Worm (Caenorhabditis elegans) whole organism, young adult: ENCODE measurements around the gene cyn-10.

ENCODE experiments used
- B0336.3 ChIP-seq: fragments of 200-800 bp; sonication (Bioruptor generic); IDR thresholded peaks from 2 replicates; pipeline ENCODE4 v1.3.6; 2022; ENCODE audit warnings: missing genetic modification characterization, missing compliant biosample characterization
- C17E4.6 ChIP-seq: fragments of 200-800 bp; sonication (Bioruptor generic); IDR thresholded peaks from 2 replicates; pipeline ENCODE4 v1.3.6; 2022; ENCODE audit warnings: missing genetic modification reagents, missing genetic modification characterization, missing compliant biosample characterization
- F10E7.11 ChIP-seq: sonication (generic microtip); optimal IDR thresholded peaks from 2 replicates; lab custom pipeline; 2017; ENCODE audit warnings: mild to moderate bottlenecking, missing genetic modification characterization, moderate library complexity, missing compliant biosample characterization
- F52B5.7 ChIP-seq: sonication (generic microtip); optimal IDR thresholded peaks from 2 replicates; lab custom pipeline; 2016; ENCODE audit warnings: mild to moderate bottlenecking, missing genetic modification characterization, missing compliant biosample characterization
- F57A8.1 ChIP-seq: fragments of 200-800 bp; sonication (Bioruptor generic); optimal IDR thresholded peaks from 2 replicates; lab custom pipeline; 2018; ENCODE audit warnings: mild to moderate bottlenecking, missing genetic modification characterization, moderate library complexity, missing compliant biosample characterization
- K12H6.12 ChIP-seq: fragments of 200-800 bp; sonication (Bioruptor generic); optimal IDR thresholded peaks from 2 replicates; lab custom pipeline; 2018; ENCODE audit warnings: mild to moderate bottlenecking, missing genetic modification characterization, missing compliant biosample characterization
- Y53F4B.3 ChIP-seq: fragments of 200-800 bp; sonication (Bioruptor generic); IDR thresholded peaks from 2 replicates; pipeline ENCODE4 v1.3.6; 2022; ENCODE audit warnings: missing genetic modification reagents, missing genetic modification characterization, missing compliant biosample characterization
- Y95B8A.8 ChIP-seq: fragments of 200-800 bp; sonication (Bioruptor generic); IDR thresholded peaks from 2 replicates; pipeline ENCODE4 v1.3.6; 2022; ENCODE audit warnings: missing genetic modification reagents, missing genetic modification characterization, missing compliant biosample characterization
- aptf-2 ChIP-seq: fragments of 200-800 bp; sonication (Bioruptor generic); conservative IDR thresholded peaks from 2 replicates; pipeline ENCODE4 v1.3.6; 2022; ENCODE audit warnings: missing genetic modification reagents, missing genetic modification characterization, missing compliant biosample characterization
- aptf-3 ChIP-seq: fragments of 200-800 bp; sonication (Bioruptor generic); IDR thresholded peaks from 2 replicates; pipeline ENCODE4 v1.3.6; 2022; ENCODE audit warnings: missing genetic modification characterization, missing compliant biosample characterization
- athp-1 ChIP-seq: sonication (generic microtip); optimal IDR thresholded peaks from 2 replicates; lab custom pipeline; 2017; ENCODE audit warnings: mild to moderate bottlenecking, missing genetic modification characterization, missing compliant biosample characterization
- attf-5 ChIP-seq: fragments of 200-800 bp; sonication (Bioruptor generic); optimal IDR thresholded peaks from 2 replicates; lab custom pipeline; 2018; ENCODE audit warnings: mild to moderate bottlenecking, missing genetic modification characterization, missing compliant biosample characterization
- bed-2 ChIP-seq: fragments of 200-800 bp; sonication (Bioruptor generic); IDR thresholded peaks from 2 replicates; pipeline ENCODE4 v1.3.6; 2022; ENCODE audit warnings: missing genetic modification reagents, missing genetic modification characterization, missing compliant biosample characterization
- cebp-1 ChIP-seq, 2 experiments: fragments of 200-800 bp in 1 of 2; sonication (Bioruptor generic) in 1 of 2; sonication (generic microtip) in 1 of 2; IDR thresholded peaks in 1 of 2; optimal IDR thresholded peaks in 1 of 2; 2 replicates each; pipeline versions ENCODE4 v1.3.6 to Lab custom; 2017 to 2022; ENCODE audit warnings: missing compliant biosample characterization in 2 of 2, missing genetic modification characterization in 2 of 2, mild to moderate bottlenecking in 1 of 2, missing genetic modification reagents in 1 of 2, moderate library complexity in 1 of 2
- cebp-2 ChIP-seq: fragments of 200-800 bp; sonication (Bioruptor generic); IDR thresholded peaks from 2 replicates; pipeline ENCODE4 v1.3.6; 2022; ENCODE audit warnings: missing genetic modification characterization, missing compliant biosample characterization
- ceh-27 ChIP-seq: fragments of 200-800 bp; sonication (Bioruptor generic); optimal IDR thresholded peaks from 2 replicates; lab custom pipeline; 2018; ENCODE audit warnings: mild to moderate bottlenecking, missing genetic modification characterization, moderate library complexity, missing compliant biosample characterization
- ceh-58 ChIP-seq: fragments of 200-800 bp; sonication (Bioruptor generic); IDR thresholded peaks from 2 replicates; pipeline ENCODE4 v1.3.6; 2022; ENCODE audit warnings: missing genetic modification characterization, missing compliant biosample characterization
- ceh-79 ChIP-seq: sonication (generic microtip); optimal IDR thresholded peaks from 2 replicates; lab custom pipeline; 2017; ENCODE audit warnings: mild to moderate bottlenecking, missing genetic modification characterization, missing compliant biosample characterization
- ceh-91 ChIP-seq: fragments of 200-800 bp; sonication (Bioruptor generic); IDR thresholded peaks from 2 replicates; pipeline ENCODE4 v1.3.6; 2022; ENCODE audit warnings: missing genetic modification reagents, missing genetic modification characterization, missing compliant biosample characterization
- dox-1 ChIP-seq: fragments of 200-800 bp; sonication (Bioruptor generic); IDR thresholded peaks from 2 replicates; pipeline ENCODE4 v1.3.6; 2022; ENCODE audit warnings: missing genetic modification reagents, missing genetic modification characterization, missing compliant biosample characterization
- egl-44 ChIP-seq: fragments of 200-800 bp; sonication (Bioruptor generic); IDR thresholded peaks from 2 replicates; pipeline ENCODE4 v1.3.6; 2022; ENCODE audit warnings: missing genetic modification reagents, missing genetic modification characterization, missing compliant biosample characterization
- egrh-3 ChIP-seq: fragments of 200-800 bp; sonication (Bioruptor generic); IDR thresholded peaks from 2 replicates; pipeline ENCODE4 v1.3.6; 2022; ENCODE audit warnings: missing genetic modification reagents, missing genetic modification characterization, missing compliant biosample characterization
- ets-4 ChIP-seq: fragments of 200-800 bp; sonication (Bioruptor generic); optimal IDR thresholded peaks from 2 replicates; lab custom pipeline; 2018; ENCODE audit warnings: mild to moderate bottlenecking, missing genetic modification characterization, missing compliant biosample characterization
- hmg-1.2 ChIP-seq: fragments of 200-800 bp; sonication (Bioruptor generic); IDR thresholded peaks from 2 replicates; pipeline ENCODE4 v1.3.6; 2022; ENCODE audit warnings: missing genetic modification reagents, missing genetic modification characterization, missing compliant biosample characterization
- hmg-20 ChIP-seq: fragments of 200-800 bp; sonication (Bioruptor generic); IDR thresholded peaks from 2 replicates; pipeline ENCODE4 v1.3.6; 2022; ENCODE audit warnings: missing genetic modification reagents, missing genetic modification characterization, missing compliant biosample characterization
- lag-1 ChIP-seq: fragments of 200-800 bp; sonication (Bioruptor generic); IDR thresholded peaks from 2 replicates; pipeline ENCODE4 v1.3.6; 2022; ENCODE audit warnings: missing genetic modification reagents, missing genetic modification characterization, missing compliant biosample characterization
- let-526 ChIP-seq: fragments of 200-800 bp; sonication (Bioruptor generic); IDR thresholded peaks from 2 replicates; pipeline ENCODE4 v1.3.6; 2022; ENCODE audit warnings: missing genetic modification reagents, missing genetic modification characterization, missing compliant biosample characterization
- lin-26 ChIP-seq: fragments of 200-800 bp; sonication (Bioruptor generic); IDR thresholded peaks from 2 replicates; pipeline ENCODE4 v1.3.6; 2022; ENCODE audit warnings: missing genetic modification reagents, missing genetic modification characterization, missing compliant biosample characterization
- madf-10 ChIP-seq: sonication (generic microtip); optimal IDR thresholded peaks from 2 replicates; lab custom pipeline; 2016; ENCODE audit warnings: mild to moderate bottlenecking, missing genetic modification characterization, missing compliant biosample characterization
- madf-8 ChIP-seq: fragments of 200-800 bp; sonication (Bioruptor generic); conservative IDR thresholded peaks from 2 replicates; pipeline ENCODE4 v1.3.6; 2022; ENCODE audit warnings: missing genetic modification reagents, missing genetic modification characterization, missing compliant biosample characterization
- mxl-1 ChIP-seq: sonication (generic microtip); optimal IDR thresholded peaks from 2 replicates; lab custom pipeline; 2016; ENCODE audit warnings: missing genetic modification characterization, missing compliant biosample characterization
- nfya-1 ChIP-seq: sonication (generic microtip); optimal IDR thresholded peaks from 2 replicates; lab custom pipeline; 2017; ENCODE audit warnings: antibody characterized with exemption, missing compliant biosample characterization, missing genetic modification characterization, borderline replicate concordance; ENCODE audit not compliant: insufficient read depth
- nfya-2 ChIP-seq: fragments of 200-800 bp; sonication (Bioruptor generic); IDR thresholded peaks from 2 replicates; pipeline ENCODE4 v1.3.6; 2022; ENCODE audit warnings: missing genetic modification reagents, missing genetic modification characterization, missing compliant biosample characterization
- nfyb-1 ChIP-seq: fragments of 200-800 bp; sonication (Bioruptor generic); IDR thresholded peaks from 2 replicates; pipeline ENCODE4 v1.3.6; 2022; ENCODE audit warnings: missing genetic modification reagents, missing genetic modification characterization, missing compliant biosample characterization
- nhr-80 ChIP-seq: sonication (generic microtip); optimal IDR thresholded peaks from 2 replicates; lab custom pipeline; 2016; ENCODE audit warnings: missing genetic modification characterization, missing compliant biosample characterization
- pbrm-1 ChIP-seq: fragments of 200-800 bp; sonication (Bioruptor generic); IDR thresholded peaks from 2 replicates; pipeline ENCODE4 v1.3.6; 2022; ENCODE audit warnings: missing genetic modification reagents, missing genetic modification characterization, missing compliant biosample characterization
- sdz-38 ChIP-seq: sonication (generic microtip); optimal IDR thresholded peaks from 2 replicates; lab custom pipeline; 2016; ENCODE audit warnings: missing genotype, missing genetic modification characterization, missing compliant biosample characterization
- snpc-3.4 ChIP-seq: sonication (generic microtip); optimal IDR thresholded peaks from 2 replicates; lab custom pipeline; 2017; ENCODE audit warnings: missing genetic modification characterization, mild to moderate bottlenecking, missing compliant biosample characterization, antibody characterized with exemption, moderate library complexity, missing genotype, missing genetic modification reagents
- snpc-4 ChIP-seq, 5 experiments: fragments of 150-350 bp in 1 of 5; sonication (generic microtip) in 4 of 5; optimal IDR thresholded peaks; 2 replicates each; lab custom pipeline; 2014 to 2018; ENCODE audit warnings: missing genetic modification characterization in 5 of 5, missing biosample characterization in 3 of 5, antibody characterized with exemption in 2 of 5, mild to moderate bottlenecking in 2 of 5, missing compliant biosample characterization in 2 of 5, missing genotype in 2 of 5, moderate library complexity in 2 of 5, missing genetic modification reagents in 1 of 5
- unc-130 ChIP-seq: sonication (generic microtip); optimal IDR thresholded peaks from 2 replicates; lab custom pipeline; 2016; ENCODE audit warnings: missing genetic modification reagents, missing genetic modification characterization, missing compliant biosample characterization
- unc-62 ChIP-seq: fragments of 150-350 bp; optimal IDR thresholded peaks from 2 replicates; lab custom pipeline; 2014; ENCODE audit warnings: missing biosample characterization, missing genetic modification reagents, missing genetic modification characterization
- xnd-1 ChIP-seq: sonication (generic microtip); optimal IDR thresholded peaks from 2 replicates; lab custom pipeline; 2016; ENCODE audit warnings: missing genotype, missing genetic modification reagents, missing genetic modification characterization, missing compliant biosample characterization
- zfh-2 ChIP-seq: fragments of 200-800 bp; sonication (Bioruptor generic); conservative IDR thresholded peaks from 2 replicates; pipeline ENCODE4 v1.3.6; 2022; ENCODE audit warnings: missing genetic modification reagents, missing genetic modification characterization, missing compliant biosample characterization
- zim-3 ChIP-seq: sonication (generic microtip); optimal IDR thresholded peaks from 2 replicates; lab custom pipeline; 2017; ENCODE audit warnings: mild to moderate bottlenecking, missing genetic modification characterization, moderate library complexity, missing compliant biosample characterization
- ztf-6 ChIP-seq: fragments of 200-800 bp; sonication (Bioruptor generic); IDR thresholded peaks from 2 replicates; pipeline ENCODE4 v1.3.6; 2022; ENCODE audit warnings: missing genetic modification reagents, missing genetic modification characterization, missing compliant biosample characterization

Gene cyn-10

ce11 chrII:6943299-6944051 lies 30.3 kb upstream of the cyn-10 start:
- TF ChIP-seq unc-62 (GFP tag; lab: Kevin White, UChicago) (peak; percentile 51), hmg-1.2 (peak; percentile 67; the same call in 1 of the 2 replicates), ceh-58 (GFP tag; lab: Robert Waterston, UW) (no peak), athp-1 (tag; lab: Kevin White, UChicago) (no peak), egrh-3 (GFP tag; lab: Robert Waterston, UW) (peak; percentile 86; the same call in 1 of the 2 replicates), lag-1 (no peak), ceh-91 (GFP tag; lab: Robert Waterston, UW) (0 out of 2 replicates have a peak, but pooled peaks have one; percentile 18), mxl-1 (tag; lab: Kevin White, UChicago) (no peak), C17E4.6 (no peak), madf-10 (tag; lab: Kevin White, UChicago) (peak; percentile 89), attf-5 (GFP tag; lab: Kevin White, UChicago) (no peak), aptf-2 (GFP tag; lab: Robert Waterston, UW) (no peak), zfh-2 (GFP tag; lab: Robert Waterston, UW) (peak; percentile 98), dox-1 (GFP tag; lab: Robert Waterston, UW) (peak; percentile 31; the same call in 1 of the 2 replicates), nhr-80 (peak; percentile 65), ets-4 (GFP tag; lab: Kevin White, UChicago) (peak; percentile 2), ceh-27 (GFP tag; lab: Kevin White, UChicago) (peak; percentile 48), egl-44 (no peak), cebp-1 (GFP tag; IDR thresholded peaks at IDR 0.05; lab: Robert Waterston, UW) (no peak; the same call in 1 of the 2 replicates), cebp-1 (tag; optimal IDR thresholded peaks at IDR 0.05; lab: Kevin White, UChicago) (peak; percentile 82), madf-8 (GFP tag; lab: Robert Waterston, UW) (no peak), ceh-79 (no peak), K12H6.12 (tag; lab: Kevin White, UChicago) (peak; percentile 28), nfya-1 (no peak), F52B5.7 (tag; lab: Kevin White, UChicago) (peak; percentile 23), nfyb-1 (GFP tag; lab: Robert Waterston, UW) (0 out of 2 replicates have a peak, but pooled peaks have one; percentile 14), xnd-1 (no peak), sdz-38 (tag; lab: Kevin White, UChicago) (no peak), F10E7.11 (tag; lab: Kevin White, UChicago) (no peak)

- TF ChIP-seq ceh-79 = no peak
- TF ChIP-seq aptf-3 (GFP tag; lab: Robert Waterston, UW) = no peak
- no peak for TF ChIP-seq athp-1 (tag; lab: Kevin White, UChicago)
- TF ChIP-seq zim-3 (tag; lab: Kevin White, UChicago) = no peak
- no peak for TF ChIP-seq unc-130
- TF ChIP-seq ztf-6 (GFP tag; lab: Robert Waterston, UW) = no peak
- no peak for TF ChIP-seq snpc-4 (GFP tag; optimal IDR thresholded peaks at IDR 0.05; lab: Kevin White, UChicago)
- no peak for TF ChIP-seq snpc-4 (tag; optimal IDR thresholded peaks at IDR 0.05; lab: Kevin White, UChicago)
- no peak for TF ChIP-seq nfya-2 (GFP tag; lab: Robert Waterston, UW)
- TF ChIP-seq, all 124 proteins: peak for 0
These were observed 28.4 kb upstream of the cyn-10 start for ce11 chrII:6941520-6941919.

ce11 chrII:6940726-6941230 lies 27.6 kb upstream of the cyn-10 start:
- no peak for TF ChIP-seq B0336.3 (GFP tag; lab: Robert Waterston, UW)
- TF ChIP-seq bed-2 (GFP tag; lab: Robert Waterston, UW) = no peak
- no peak for TF ChIP-seq unc-62 (GFP tag; lab: Kevin White, UChicago)
- TF ChIP-seq let-526 (GFP tag; lab: Robert Waterston, UW) = no peak
- TF ChIP-seq cebp-2 = no peak
- no peak for TF ChIP-seq snpc-3.4 (tag; lab: Kevin White, UChicago)
- TF ChIP-seq Y53F4B.3 (GFP tag; lab: Robert Waterston, UW) = no peak
- TF ChIP-seq hmg-20 = no peak
- TF ChIP-seq pbrm-1 (GFP tag; lab: Robert Waterston, UW) = no peak
- no peak for TF ChIP-seq F57A8.1 (GFP tag; lab: Kevin White, UChicago)
- TF ChIP-seq zfh-2 (GFP tag; lab: Robert Waterston, UW) = no peak
- TF ChIP-seq lin-26 (GFP tag; lab: Robert Waterston, UW) = no peak
- no peak for TF ChIP-seq Y95B8A.8 (GFP tag; lab: Robert Waterston, UW)
